Fruit fly (Drosophila melanogaster) Kc167 (cell line): ENCODE measurements around the gene CG42322.

ENCODE experiments used
- Myc ChIP-seq: fragments of >200 bp; optimal IDR thresholded peaks from 2 replicates; lab custom pipeline; 2017; ENCODE audit warnings: missing external identifiers
- Sin3A ChIP-seq: fragments of >200 bp; optimal IDR thresholded peaks from 2 replicates; lab custom pipeline; 2018; ENCODE audit warnings: missing external identifiers
- h ChIP-seq: fragments of >200 bp; optimal IDR thresholded peaks from 3 replicates; lab custom pipeline; 2018; ENCODE audit warnings: missing external identifiers
- insv ChIP-seq: fragments of >200 bp; optimal IDR thresholded peaks from 3 replicates; lab custom pipeline; 2018; ENCODE audit warnings: missing external identifiers
- psq ChIP-seq: fragments of >200 bp; optimal IDR thresholded peaks from 2 replicates; lab custom pipeline; 2017; ENCODE audit warnings: missing external identifiers
- ttk ChIP-seq: sonication (Bioruptor generic); optimal IDR thresholded peaks from 2 replicates; lab custom pipeline; 2017; ENCODE audit warnings: missing external identifiers

DNA sequence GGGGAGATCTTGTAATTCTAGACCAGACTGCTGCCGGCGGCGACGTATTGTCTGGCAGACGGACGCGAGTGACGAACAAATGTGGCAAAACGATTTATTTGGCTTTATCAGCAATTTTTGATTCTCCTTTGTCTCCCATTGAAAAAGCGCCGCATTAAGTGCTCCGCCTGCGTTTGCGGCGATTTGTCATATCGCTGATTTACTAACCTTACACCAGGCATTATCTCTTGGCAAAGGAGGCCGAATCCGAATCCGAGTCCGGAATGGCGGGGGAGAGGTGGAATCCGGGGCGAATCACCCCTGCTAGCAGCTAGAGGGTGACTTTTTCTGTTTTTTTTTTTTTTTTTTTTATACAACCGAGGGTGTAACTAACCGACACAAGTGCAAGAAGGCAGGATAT lies 48.7 kb downstream of the CG42322 start:
- TF ChIP-seq ttk (lab: Kevin White, UChicago): no peak
- TF ChIP-seq psq (lab: Kevin White, UChicago): no peak
- TF ChIP-seq insv (lab: Kevin White, UChicago): no peak
- no peak for TF ChIP-seq Sin3A (lab: Kevin White, UChicago)
- no peak for TF ChIP-seq Myc (lab: Kevin White, UChicago)
- no peak for TF ChIP-seq h (lab: Kevin White, UChicago)
